Fruit fly (Drosophila melanogaster): ENCODE results near the gene Ge-1.
A peak's percentile ranks its signal among the peaks of the same experiment; 100 is the strongest.

The Ge-1 gene

dm6 chr2L:11086357-11086924 lies 14.2 kb downstream of the Ge-1 start, which contains the start of gene CG16854 (continued):
- no peak for TF ChIP-seq en (GFP tag; optimal IDR thresholded peaks at IDR 0.05)
- peak; percentile 16 for TF ChIP-seq CG6813 (GFP tag; optimal IDR thresholded peaks at IDR 0.05)
- no peak for TF ChIP-seq zf30C (GFP tag; optimal IDR thresholded peaks at IDR 0.05)
- no peak for TF ChIP-seq H15 (GFP tag; IDR thresholded peaks at IDR 0.05)
- TF ChIP-seq CG14441 (GFP tag; IDR thresholded peaks at IDR 0.05): no peak
- no peak for TF ChIP-seq stc (GFP tag; IDR thresholded peaks at IDR 0.05)
- no peak for TF ChIP-seq CG17385 (GFP tag; optimal IDR thresholded peaks at IDR 0.05)
- TF ChIP-seq lab (GFP tag; optimal IDR thresholded peaks at IDR 0.05): no peak
- TF ChIP-seq CG34224 (GFP tag; IDR thresholded peaks at IDR 0.05; ENCODE audit: partially characterized antibody): no peak
- no peak for TF ChIP-seq CG6175 (GFP tag; IDR thresholded peaks at IDR 0.05)
- no peak for TF ChIP-seq ems (GFP tag; optimal IDR thresholded peaks at IDR 0.05)
- TF ChIP-seq Meics (GFP tag; optimal IDR thresholded peaks at IDR 0.05): peak; percentile 12
- no peak for TF ChIP-seq CG5953 (GFP tag; IDR thresholded peaks at IDR 0.05)
- TF ChIP-seq E2f1 (GFP tag; IDR thresholded peaks at IDR 0.05): no peak
- TF ChIP-seq Fer3 (tag; optimal IDR thresholded peaks at IDR 0.05): no peak
- no peak for TF ChIP-seq al (GFP tag; IDR thresholded peaks at IDR 0.05)
- TF ChIP-seq prd (optimal IDR thresholded peaks at IDR 0.05): no peak
- TF ChIP-seq prd (GFP tag; IDR thresholded peaks at IDR 0.05): 0 out of 3 replicates have a peak, but pooled peaks have one; percentile 17
- no peak for TF ChIP-seq run (tag; optimal IDR thresholded peaks at IDR 0.05)
- no peak for TF ChIP-seq CG9609 (GFP tag; optimal IDR thresholded peaks at IDR 0.05)
- TF ChIP-seq Dll (GFP tag; IDR thresholded peaks at IDR 0.05; ENCODE audit: partially characterized antibody): no peak
- no peak for TF ChIP-seq CG1602 (GFP tag; optimal IDR thresholded peaks at IDR 0.05)
- TF ChIP-seq CG34376 (GFP tag; optimal IDR thresholded peaks at IDR 0.05): no peak
- TF ChIP-seq dmrt11E (tag; optimal IDR thresholded peaks at IDR 0.05): no peak
- no peak for TF ChIP-seq Doc2 (GFP tag; IDR thresholded peaks at IDR 0.05)
- no peak for TF ChIP-seq nau (GFP tag; optimal IDR thresholded peaks at IDR 0.05)
- no peak for TF ChIP-seq pb (GFP tag; optimal IDR thresholded peaks at IDR 0.05)
- TF ChIP-seq CG3163 (GFP tag; optimal IDR thresholded peaks at IDR 0.05): no peak
- TF ChIP-seq D (optimal IDR thresholded peaks at IDR 0.05): no peak
- TF ChIP-seq D (GFP tag; optimal IDR thresholded peaks at IDR 0.05): no peak
- no peak for TF ChIP-seq CG12942 (GFP tag; optimal IDR thresholded peaks at IDR 0.05)
- peak; percentile 47 for TF ChIP-seq CG18599 (GFP tag; optimal IDR thresholded peaks at IDR 0.05)
- no peak for TF ChIP-seq emc (GFP tag; optimal IDR thresholded peaks at IDR 0.05)
- no peak for TF ChIP-seq zen (tag; optimal IDR thresholded peaks at IDR 0.05)
- TF ChIP-seq onecut (GFP tag; IDR thresholded peaks at IDR 0.05): no peak; the same call in 1 of the 2 replicates
- no peak for TF ChIP-seq Hr51 (GFP tag; optimal IDR thresholded peaks at IDR 0.05)
- TF ChIP-seq CG17186 (GFP tag; optimal IDR thresholded peaks at IDR 0.05): no peak
- TF ChIP-seq CG13775 (GFP tag; optimal IDR thresholded peaks at IDR 0.05): no peak
- TF ChIP-seq CG7786 (GFP tag; optimal IDR thresholded peaks at IDR 0.05): no peak
- no peak for TF ChIP-seq CG7839 (tag; optimal IDR thresholded peaks at IDR 0.05)
- no peak for TF ChIP-seq sima (GFP tag; optimal IDR thresholded peaks at IDR 0.05)
- 0 out of 3 replicates have a peak, but pooled peaks have one; percentile 28 for TF ChIP-seq mld (GFP tag; IDR thresholded peaks at IDR 0.05; ENCODE audit: partially characterized antibody)
- no peak for TF ChIP-seq HLHmδ (GFP tag; optimal IDR thresholded peaks at IDR 0.05)
- TF ChIP-seq Adf1 (GFP tag; IDR thresholded peaks at IDR 0.05): no peak
- no peak for TF ChIP-seq CG10979 (tag; optimal IDR thresholded peaks at IDR 0.05)
- no peak for TF ChIP-seq Hey (tag; optimal IDR thresholded peaks at IDR 0.05)
- no peak for TF ChIP-seq mam (GFP tag; optimal IDR thresholded peaks at IDR 0.05)

Data from whole organism, embryonic.